Fruit fly (Drosophila melanogaster) whole organism, embryonic: Measurements from ENCODE around the gene Hrd3.
A peak's percentile ranks its signal among the peaks of the same experiment; 100 is the strongest.

Experiments used
- Aef1 ChIP-seq: fragments of 200-800 bp; sonication (Bioruptor generic); IDR thresholded peaks from 3 replicates; pipeline ENCODE4 v1.3.6; 2022; ENCODE audit warnings: missing biosample characterization, missing genetic modification characterization
- CG10321 ChIP-seq: fragments of 200-800 bp; sonication (Bioruptor generic); IDR thresholded peaks from 2 replicates; pipeline ENCODE4 v1.3.6; 2022; ENCODE audit warnings: missing biosample characterization, missing genetic modification characterization
- CG11398 ChIP-seq: fragments of 200-800 bp; sonication (Bioruptor generic); optimal IDR thresholded peaks from 2 replicates; lab custom pipeline; 2016; ENCODE audit warnings: missing biosample characterization, missing genetic modification characterization
- CG11456 ChIP-seq: fragments of 200-800 bp; sonication (Bioruptor generic); IDR thresholded peaks from 3 replicates; pipeline ENCODE4 v1.3.6; 2022; ENCODE audit warnings: missing biosample characterization, missing genetic modification characterization
- CG11695 ChIP-seq: fragments of 200-800 bp; sonication (Bioruptor generic); IDR thresholded peaks from 3 replicates; pipeline ENCODE4 v1.3.6; 2022; ENCODE audit warnings: missing biosample characterization, missing genetic modification characterization
- CG12219 ChIP-seq: fragments of 200-800 bp; sonication (Bioruptor generic); optimal IDR thresholded peaks from 3 replicates; lab custom pipeline; 2018; ENCODE audit warnings: missing biosample characterization, mild to moderate bottlenecking, missing genetic modification characterization
- CG13296 ChIP-seq: fragments of 200-800 bp; sonication (Bioruptor generic); optimal IDR thresholded peaks from 3 replicates; lab custom pipeline; 2018; ENCODE audit warnings: missing biosample characterization, mild to moderate bottlenecking, missing genetic modification characterization
- CG14965 ChIP-seq: fragments of 200-800 bp; sonication (Bioruptor generic); optimal IDR thresholded peaks from 2 replicates; lab custom pipeline; 2016; ENCODE audit warnings: missing biosample characterization, missing genetic modification characterization, borderline replicate concordance
- CG16863 ChIP-seq: fragments of 200-800 bp; sonication (Bioruptor generic); optimal IDR thresholded peaks from 3 replicates; lab custom pipeline; 2016; ENCODE audit warnings: missing biosample characterization, missing genetic modification characterization
- CG17568 ChIP-seq: fragments of 200-800 bp; sonication (Bioruptor generic); optimal IDR thresholded peaks from 2 replicates; lab custom pipeline; 2018; ENCODE audit warnings: missing biosample characterization, mild to moderate bottlenecking, missing genetic modification characterization, moderate library complexity
- CG18476 ChIP-seq: fragments of 200-800 bp; sonication (Bioruptor generic); optimal IDR thresholded peaks from 2 replicates; lab custom pipeline; 2016; ENCODE audit warnings: missing biosample characterization, mild to moderate bottlenecking, missing genetic modification characterization
- CG2199 ChIP-seq: fragments of 200-800 bp; sonication (Bioruptor generic); IDR thresholded peaks from 3 replicates; pipeline ENCODE4 v1.3.6; 2022; ENCODE audit warnings: missing biosample characterization, missing genetic modification characterization
- CG31441 ChIP-seq: fragments of 200-800 bp; sonication (Bioruptor generic); IDR thresholded peaks from 2 replicates; pipeline ENCODE4 v1.3.6; 2022; ENCODE audit warnings: missing biosample characterization, missing genetic modification characterization
- CG33557 ChIP-seq: fragments of 200-800 bp; sonication (Bioruptor generic); optimal IDR thresholded peaks from 2 replicates; lab custom pipeline; 2019; ENCODE audit warnings: missing biosample characterization, mild to moderate bottlenecking, missing genetic modification characterization, moderate library complexity
- CG34376 ChIP-seq: fragments of 200-800 bp; sonication (Bioruptor generic); optimal IDR thresholded peaks from 2 replicates; lab custom pipeline; 2018; ENCODE audit warnings: missing biosample characterization, mild to moderate bottlenecking, missing genetic modification characterization
- CG4707 ChIP-seq: fragments of 200-800 bp; sonication (Bioruptor generic); optimal IDR thresholded peaks from 2 replicates; lab custom pipeline; 2018; ENCODE audit warnings: missing biosample characterization, mild to moderate bottlenecking, missing genetic modification characterization, moderate library complexity
- CG5180 ChIP-seq: fragments of 200-800 bp; sonication (Bioruptor generic); optimal IDR thresholded peaks from 3 replicates; lab custom pipeline; 2017; ENCODE audit warnings: missing biosample characterization, missing genetic modification characterization, mild to moderate bottlenecking, moderate library complexity, missing genetic modification reagents
- CG5953 ChIP-seq: fragments of 200-800 bp; sonication (Bioruptor generic); IDR thresholded peaks from 2 replicates; pipeline ENCODE4 v1.3.6; 2022; ENCODE audit warnings: missing biosample characterization, missing genetic modification characterization
- CG7745 ChIP-seq: fragments of 200-800 bp; sonication (Bioruptor generic); optimal IDR thresholded peaks from 2 replicates; lab custom pipeline; 2018; ENCODE audit warnings: missing biosample characterization, mild to moderate bottlenecking, missing genetic modification characterization, moderate library complexity
- GATAe ChIP-seq: fragments of 200-800 bp; sonication (Bioruptor generic); conservative IDR thresholded peaks from 2 replicates; pipeline ENCODE4 v1.3.6; 2022; ENCODE audit warnings: missing biosample characterization, missing genetic modification characterization
- Gug ChIP-seq: fragments of 200-800 bp; sonication (Bioruptor generic); IDR thresholded peaks from 4 replicates; pipeline ENCODE4 v1.3.6; 2022; ENCODE audit warnings: missing biosample characterization, missing genetic modification characterization
- H2.0 ChIP-seq: fragments of 200-800 bp; sonication (Bioruptor generic); IDR thresholded peaks from 2 replicates; pipeline ENCODE4 v1.3.6; 2022; ENCODE audit warnings: missing biosample characterization, missing genetic modification characterization
- Hr3 ChIP-seq: fragments of 200-800 bp; sonication (Bioruptor generic); optimal IDR thresholded peaks from 3 replicates; lab custom pipeline; 2016; ENCODE audit warnings: missing biosample characterization, missing genetic modification characterization
- Hr39 ChIP-seq: fragments of >200 bp; optimal IDR thresholded peaks from 2 replicates; lab custom pipeline; 2017
- Hsf ChIP-seq: fragments of 200-800 bp; sonication (Bioruptor generic); optimal IDR thresholded peaks from 3 replicates; lab custom pipeline; 2016; ENCODE audit warnings: missing biosample characterization, missing genetic modification characterization
- Jarid2 ChIP-seq: fragments of 200-800 bp; sonication (Bioruptor generic); optimal IDR thresholded peaks from 3 replicates; lab custom pipeline; 2017; ENCODE audit warnings: mild to moderate bottlenecking, missing biosample characterization, missing genetic modification reagents, missing genetic modification characterization
- Sin3A ChIP-seq: fragments of >200 bp; optimal IDR thresholded peaks from 2 replicates; lab custom pipeline; 2018
- Tbp ChIP-seq: fragments of >200 bp; optimal IDR thresholded peaks from 2 replicates; lab custom pipeline; 2018; ENCODE audit warnings: missing biosample characterization, missing genetic modification characterization
- Xrp1 ChIP-seq: fragments of 200-800 bp; sonication (Bioruptor generic); IDR thresholded peaks from 2 replicates; pipeline ENCODE4 v1.3.6; 2022; ENCODE audit warnings: missing biosample characterization, missing genetic modification characterization
- amos ChIP-seq: fragments of 200-800 bp; sonication (Bioruptor generic); IDR thresholded peaks from 2 replicates; pipeline ENCODE4 v1.3.6; 2022; ENCODE audit warnings: missing biosample characterization, missing genetic modification characterization; ENCODE audit not compliant: partially characterized antibody
- ap ChIP-seq: fragments of 200-800 bp; sonication (Bioruptor generic); IDR thresholded peaks from 2 replicates; pipeline ENCODE4 v1.3.6; 2022; ENCODE audit warnings: missing biosample characterization, missing genetic modification characterization
- bbx ChIP-seq: fragments of 200-800 bp; sonication (Bioruptor generic); IDR thresholded peaks from 2 replicates; pipeline ENCODE4 v1.3.6; 2022; ENCODE audit warnings: missing biosample characterization, missing genetic modification characterization; ENCODE audit not compliant: partially characterized antibody
- bcd ChIP-seq: fragments of 200-800 bp; sonication (Bioruptor generic); optimal IDR thresholded peaks from 2 replicates; lab custom pipeline; 2017; ENCODE audit warnings: missing biosample characterization, mild to moderate bottlenecking, missing genetic modification characterization
- bigmax ChIP-seq: fragments of 200-800 bp; sonication (Bioruptor generic); optimal IDR thresholded peaks from 2 replicates; lab custom pipeline; 2018; ENCODE audit warnings: missing biosample characterization, mild to moderate bottlenecking, missing genetic modification characterization
- da ChIP-seq: fragments of 200-800 bp; sonication (Bioruptor generic); optimal IDR thresholded peaks from 2 replicates; lab custom pipeline; 2016; ENCODE audit warnings: missing biosample characterization, missing genetic modification characterization
- dati ChIP-seq: fragments of 200-800 bp; sonication (Bioruptor generic); IDR thresholded peaks from 2 replicates; pipeline ENCODE4 v1.3.6; 2022; ENCODE audit warnings: missing biosample characterization, missing genetic modification characterization
- disco-r ChIP-seq: fragments of 200-800 bp; sonication (Bioruptor generic); optimal IDR thresholded peaks from 2 replicates; lab custom pipeline; 2016; ENCODE audit warnings: missing biosample characterization, missing genetic modification characterization
- fd96Cb ChIP-seq: fragments of 200-800 bp; sonication (Bioruptor generic); optimal IDR thresholded peaks from 2 replicates; lab custom pipeline; 2018; ENCODE audit warnings: missing biosample characterization, mild to moderate bottlenecking, missing genetic modification characterization, moderate library complexity
- fru ChIP-seq: fragments of >200 bp; optimal IDR thresholded peaks from 2 replicates; lab custom pipeline; 2017
- gro ChIP-seq: fragments of 200-800 bp; sonication (Bioruptor generic); optimal IDR thresholded peaks from 2 replicates; lab custom pipeline; 2016; ENCODE audit warnings: missing biosample characterization, missing genetic modification characterization
- gsb ChIP-seq: fragments of 200-800 bp; sonication (Bioruptor generic); IDR thresholded peaks from 2 replicates; pipeline ENCODE4 v1.3.6; 2022; ENCODE audit warnings: missing biosample characterization, missing genetic modification characterization
- hb ChIP-seq: fragments of 200-800 bp; sonication (Bioruptor generic); IDR thresholded peaks from 3 replicates; pipeline ENCODE4 v1.3.6; 2022; ENCODE audit warnings: missing biosample characterization, missing genetic modification characterization; ENCODE audit not compliant: partially characterized antibody
- nmo ChIP-seq: fragments of 200-800 bp; sonication (Bioruptor generic); optimal IDR thresholded peaks from 2 replicates; lab custom pipeline; 2018; ENCODE audit warnings: missing biosample characterization, mild to moderate bottlenecking, missing genetic modification characterization, moderate library complexity
- onecut ChIP-seq: fragments of 200-800 bp; sonication (Bioruptor generic); IDR thresholded peaks from 2 replicates; pipeline ENCODE4 v1.3.6; 2022; ENCODE audit warnings: missing biosample characterization, missing genetic modification characterization
- otp ChIP-seq: fragments of 200-800 bp; sonication (Bioruptor generic); IDR thresholded peaks from 3 replicates; pipeline ENCODE4, ENCODE4 v1.3.6; 2022; ENCODE audit warnings: missing biosample characterization, missing genetic modification characterization
- pum ChIP-seq: fragments of 200-800 bp; sonication (Bioruptor generic); optimal IDR thresholded peaks from 2 replicates; lab custom pipeline; 2016; ENCODE audit warnings: missing biosample characterization, missing genetic modification characterization
- sisA ChIP-seq: fragments of 200-800 bp; sonication (Bioruptor generic); IDR thresholded peaks from 2 replicates; pipeline ENCODE4 v1.3.6; 2022; ENCODE audit warnings: missing biosample characterization, missing genetic modification characterization
- sna ChIP-seq: fragments of 200-800 bp; sonication (Bioruptor generic); IDR thresholded peaks from 2 replicates; pipeline ENCODE4 v1.3.6; 2022; ENCODE audit warnings: missing biosample characterization, missing genetic modification characterization; ENCODE audit not compliant: partially characterized antibody
- tx ChIP-seq: fragments of 200-800 bp; sonication (Bioruptor generic); optimal IDR thresholded peaks from 2 replicates; lab custom pipeline; 2016; ENCODE audit warnings: missing biosample characterization, missing genetic modification characterization
- vnd ChIP-seq: fragments of 200-800 bp; sonication (Bioruptor generic); IDR thresholded peaks from 3 replicates; pipeline ENCODE4 v1.3.6; 2022; ENCODE audit warnings: missing biosample characterization, missing genetic modification characterization; ENCODE audit not compliant: partially characterized antibody
- zen2 ChIP-seq: fragments of 200-800 bp; sonication (Bioruptor generic); IDR thresholded peaks from 3 replicates; pipeline ENCODE4 v1.3.6; 2022; ENCODE audit warnings: missing biosample characterization, missing genetic modification characterization; ENCODE audit not compliant: partially characterized antibody

Hrd3 gene

dm6 chr3R:23734573-23735404, 23.6 kb downstream of the Hrd3 start:
- no peak for TF ChIP-seq sna (GFP tag; lab: Robert Waterston, UW)
- TF ChIP-seq CG31441 (GFP tag; lab: Robert Waterston, UW), result 0 out of 2 replicates have a peak, but pooled peaks have one; percentile 24
- TF ChIP-seq fd96Cb (tag; lab: Kevin White, UChicago), result no peak
- no peak for TF ChIP-seq CG16863
- no peak for TF ChIP-seq bcd (GFP tag; lab: Kevin White, UChicago)
- TF ChIP-seq CG2199 (GFP tag; lab: Robert Waterston, UW), result 0 out of 3 replicates have a peak, but pooled peaks have one; percentile 63
- TF ChIP-seq CG5180 (GFP tag; lab: Kevin White, UChicago), result no peak
- TF ChIP-seq nmo (GFP tag; lab: Kevin White, UChicago), result no peak
- TF ChIP-seq CG12219 (GFP tag; lab: Kevin White, UChicago), result no peak
- TF ChIP-seq vnd (GFP tag; lab: Robert Waterston, UW), result no peak
- TF ChIP-seq disco-r, result no peak
- TF ChIP-seq zen2 (GFP tag; lab: Robert Waterston, UW), result no peak
- TF ChIP-seq Hr39 (lab: Kevin White, UChicago), result no peak
- no peak for TF ChIP-seq gro (GFP tag; lab: Kevin White, UChicago)
- TF ChIP-seq dati, result no peak
- TF ChIP-seq CG10321, result no peak
- TF ChIP-seq CG18476 (GFP tag; lab: Kevin White, UChicago), result no peak
- no peak for TF ChIP-seq da (GFP tag; lab: Kevin White, UChicago)
- peak; percentile 24 for TF ChIP-seq Hsf (GFP tag; lab: Kevin White, UChicago)
- no peak for TF ChIP-seq Xrp1 (GFP tag; lab: Robert Waterston, UW)
- no peak for TF ChIP-seq fru (lab: Kevin White, UChicago)
- no peak for TF ChIP-seq gsb (GFP tag; lab: Robert Waterston, UW)
- no peak for TF ChIP-seq CG14965
- no peak for TF ChIP-seq CG13296 (GFP tag; lab: Kevin White, UChicago)
- TF ChIP-seq amos, result no peak
- no peak for TF ChIP-seq bigmax (GFP tag; lab: Kevin White, UChicago)
- no peak for TF ChIP-seq Tbp (GFP tag; lab: Kevin White, UChicago)
- TF ChIP-seq CG4707 (GFP tag; lab: Kevin White, UChicago), result no peak
- no peak for TF ChIP-seq pum (GFP tag; lab: Kevin White, UChicago)
- TF ChIP-seq Jarid2, result no peak
- TF ChIP-seq Gug (GFP tag; lab: Robert Waterston, UW), result no peak
- TF ChIP-seq CG17568 (GFP tag; lab: Kevin White, UChicago), result no peak
- no peak for TF ChIP-seq sisA (GFP tag; lab: Robert Waterston, UW)
- no peak for TF ChIP-seq CG11456 (GFP tag; lab: Robert Waterston, UW)
- no peak for TF ChIP-seq bbx (GFP tag; lab: Robert Waterston, UW)
- TF ChIP-seq H2.0 (GFP tag; lab: Robert Waterston, UW), result no peak
- no peak for TF ChIP-seq CG7745
- TF ChIP-seq CG11695, result peak; percentile 13; the same call in 1 of the 3 replicates
- TF ChIP-seq tx (GFP tag; lab: Kevin White, UChicago), result no peak
- TF ChIP-seq CG11398 (GFP tag; lab: Kevin White, UChicago), result no peak
- TF ChIP-seq CG33557, result no peak
- 0 out of 2 replicates have a peak, but pooled peaks have one; percentile 35 for TF ChIP-seq CG5953
- no peak for TF ChIP-seq Hr3 (GFP tag; lab: Kevin White, UChicago)
- no peak for TF ChIP-seq ap (GFP tag; lab: Robert Waterston, UW)
- no peak for TF ChIP-seq Sin3A
- TF ChIP-seq Aef1 (GFP tag; lab: Robert Waterston, UW), result no peak
- no peak for TF ChIP-seq otp (GFP tag; lab: Robert Waterston, UW)
- TF ChIP-seq CG34376 (GFP tag; lab: Kevin White, UChicago), result no peak
- TF ChIP-seq onecut, result no peak
- no peak for TF ChIP-seq hb (GFP tag; lab: Robert Waterston, UW)
- TF ChIP-seq GATAe, result no peak
